Fruit fly (Drosophila melanogaster): ENCODE results near the gene AgmNAT.

dm6 chrX:5776547-5776946, 39.1 kb downstream of the AgmNAT start, which contains the start of gene CG42264:
- TF ChIP-seq CG1620 (GFP tag; optimal IDR thresholded peaks at IDR 0.05), result no peak
- TF ChIP-seq kay (GFP tag; ENCODE audit: borderline replicate concordance), result no peak
- no peak for TF ChIP-seq CG14711 (tag; optimal IDR thresholded peaks at IDR 0.05)
- no peak for TF ChIP-seq CG5204 (GFP tag; optimal IDR thresholded peaks at IDR 0.05)
- no peak for TF ChIP-seq cic (GFP tag; optimal IDR thresholded peaks at IDR 0.05)
- TF ChIP-seq CG7045 (GFP tag; optimal IDR thresholded peaks at IDR 0.05), result no peak
- TF ChIP-seq CG11617 (GFP tag; optimal IDR thresholded peaks at IDR 0.05), result no peak
- no peak for TF ChIP-seq Mnt (GFP tag; optimal IDR thresholded peaks at IDR 0.05)
- no peak for TF ChIP-seq ovo (GFP tag; optimal IDR thresholded peaks at IDR 0.05)
- TF ChIP-seq Clk (GFP tag; optimal IDR thresholded peaks at IDR 0.05), result no peak
- TF ChIP-seq CG12768 (GFP tag; optimal IDR thresholded peaks at IDR 0.05), result no peak
- TF ChIP-seq Crg-1 (GFP tag; optimal IDR thresholded peaks at IDR 0.05), result no peak
